Fruit fly (Drosophila melanogaster): Measurements from ENCODE around the gene CG9555.

Gene CG9555

dm6 chr2L:8962254-8962653, 29.3 kb upstream of the CG9555 start, which contains the start of the genes CG9525 and CG32985:
Gene CG9525, minus strand, starts transcription at chr2L:8962354.
Gene CG32985, plus strand, starts transcription at chr2L:8962533.
- TF ChIP-seq noc (tag; optimal IDR thresholded peaks at IDR 0.05) = no peak

dm6 chr2L:8964657-8965056, 26.9 kb upstream of the CG9555 start, which contains the start of gene CG32984:
Gene CG32984, plus strand, starts transcription at chr2L:8964957.
- no peak for TF ChIP-seq noc (tag; optimal IDR thresholded peaks at IDR 0.05)

dm6 chr2L:8967235-8967634, 24.3 kb upstream of the CG9555 start, which contains the start of gene CG18088:
Gene CG18088, plus strand, starts transcription at chr2L:8967535.
- no peak for TF ChIP-seq noc (tag; optimal IDR thresholded peaks at IDR 0.05)

- TF ChIP-seq noc (tag; optimal IDR thresholded peaks at IDR 0.05) = no peak
These were observed 18.6 kb upstream of the CG9555 start for dm6 chr2L:8972905-8973304.

dm6 chr2L:8974506-8974905, 17.0 kb upstream of the CG9555 start:
- no peak for TF ChIP-seq noc (tag; optimal IDR thresholded peaks at IDR 0.05)

dm6 chr2L:8975328-8975727, 16.2 kb upstream of the CG9555 start, which contains the start of gene CG9541:
Gene CG9541, minus strand, starts transcription at chr2L:8975428.
- no peak for TF ChIP-seq noc (tag; optimal IDR thresholded peaks at IDR 0.05)

dm6 chr2L:8980359-8980758, 11.2 kb upstream of the CG9555 start, which contains the start of gene CG18662:
Gene CG18662, plus strand, starts transcription at chr2L:8980659.
- TF ChIP-seq noc (tag; optimal IDR thresholded peaks at IDR 0.05) = no peak

- TF ChIP-seq noc (tag; optimal IDR thresholded peaks at IDR 0.05) = no peak
These were observed 8.8 kb upstream of the CG9555 start for dm6 chr2L:8982584-8983302.

- peak; percentile 86 for TF ChIP-seq noc (tag; optimal IDR thresholded peaks at IDR 0.05)
These were observed 6.8 kb upstream of the CG9555 start, which contains the start of gene CG13101 for dm6 chr2L:8984614-8985318. Gene CG13101, minus strand, starts transcription at chr2L:8984872.

dm6 chr2L:8987251-8987937, 4.1 kb upstream of the CG9555 start:
- TF ChIP-seq noc (tag; optimal IDR thresholded peaks at IDR 0.05) = peak; percentile 96

dm6 chr2L:8989037-8989591, 2.4 kb upstream of the CG9555 start, which contains the start of gene rost:
Gene rost, minus strand, starts transcription at chr2L:8989539.
- TF ChIP-seq noc (tag; optimal IDR thresholded peaks at IDR 0.05) = peak; percentile 68

dm6 chr2L:8993650-8994441, 2.3 kb downstream of the CG9555 start, which contains the start of gene CG17906:
Gene CG17906, plus strand, starts transcription at chr2L:8994391.
- TF ChIP-seq noc (tag; optimal IDR thresholded peaks at IDR 0.05) = peak; percentile 82

- TF ChIP-seq noc (tag; optimal IDR thresholded peaks at IDR 0.05) = peak; percentile 0
These were observed 5.8 kb downstream of the CG9555 start, which contains the start of the genes alien and CG18661 for dm6 chr2L:8997285-8997684. Gene alien, minus strand, starts transcription at chr2L:8997379. Gene CG18661, plus strand, starts transcription at chr2L:8997605.

- TF ChIP-seq noc (tag; optimal IDR thresholded peaks at IDR 0.05) = no peak
These were observed 6.7 kb downstream of the CG9555 start, which contains the start of gene Try29F for dm6 chr2L:8998237-8998636. Gene Try29F, plus strand, starts transcription at chr2L:8998537.

dm6 chr2L:9010267-9010666, 18.7 kb downstream of the CG9555 start, which contains the start of gene CG9568:
Gene CG9568, plus strand, starts transcription at chr2L:9010583.
- TF ChIP-seq noc (tag; optimal IDR thresholded peaks at IDR 0.05) = no peak

Measured in whole organism, larva.